Worm (Caenorhabditis elegans) whole organism, L1 larva: ENCODE results near the gene R11G1.11.
A peak's percentile ranks its signal among the peaks of the same experiment; 100 is the strongest.

Source experiments
- C04F5.9 ChIP-seq: sonication (generic microtip); optimal IDR thresholded peaks from 2 replicates; lab custom pipeline; 2016; ENCODE audit warnings: missing genetic modification characterization, missing compliant biosample characterization
- F16B12.6 ChIP-seq: fragments of 150-350 bp; optimal IDR thresholded peaks from 2 replicates; lab custom pipeline; 2014; ENCODE audit warnings: missing biosample characterization, missing genetic modification characterization
- Y116A8C.19 ChIP-seq: sonication (generic microtip); optimal IDR thresholded peaks from 2 replicates; lab custom pipeline; 2016; ENCODE audit warnings: missing compliant biosample characterization, missing genetic modification characterization, borderline replicate concordance
- aha-1 ChIP-seq: fragments of 150-350 bp; optimal IDR thresholded peaks from 2 replicates; lab custom pipeline; 2014; ENCODE audit warnings: missing biosample characterization, missing genetic modification characterization
- ama-1 ChIP-seq: fragments of 150-350 bp; optimal IDR thresholded peaks from 2 replicates; lab custom pipeline; 2014
- blmp-1 ChIP-seq: fragments of 150-350 bp; optimal IDR thresholded peaks from 2 replicates; lab custom pipeline; 2014; ENCODE audit warnings: missing biosample characterization, missing genetic modification characterization
- ceh-63 ChIP-seq: fragments of 200-800 bp; sonication (Bioruptor generic); optimal IDR thresholded peaks from 2 replicates; lab custom pipeline; 2018; ENCODE audit warnings: mild to moderate bottlenecking, missing genetic modification characterization, missing compliant biosample characterization
- ceh-82 ChIP-seq, 3 experiments: fragments of 150-350 bp in 1 of 3; sonication (generic microtip) in 2 of 3; optimal IDR thresholded peaks; 2 replicates each; lab custom pipeline; 2014 to 2017; ENCODE audit warnings: missing biosample characterization in 3 of 3, missing genetic modification characterization in 3 of 3
- ceh-88 ChIP-seq: fragments of 200-800 bp; sonication (Bioruptor generic); IDR thresholded peaks from 2 replicates; pipeline ENCODE4 v1.3.6; 2022; ENCODE audit warnings: missing genetic modification characterization, missing compliant biosample characterization
- ceh-90 ChIP-seq: sonication (generic microtip); optimal IDR thresholded peaks from 2 replicates; lab custom pipeline; 2016; ENCODE audit warnings: missing genetic modification characterization, missing compliant biosample characterization
- ces-1 ChIP-seq: fragments of 150-350 bp; optimal IDR thresholded peaks from 2 replicates; lab custom pipeline; 2014; ENCODE audit warnings: missing biosample characterization, missing genetic modification reagents, missing genetic modification characterization
- dpl-1 ChIP-seq, 3 experiments: fragments of 150-350 bp in 2 of 3; sonication (generic microtip) in 1 of 3; optimal IDR thresholded peaks; 2 replicates each; lab custom pipeline; 2014 to 2017; ENCODE audit warnings: missing biosample characterization in 3 of 3, missing genetic modification characterization in 3 of 3, missing genetic modification reagents in 3 of 3
- efl-1 ChIP-seq, 4 experiments: fragments of 150-350 bp; optimal IDR thresholded peaks in 3 of 4; peaks in 1 of 4; 1 replicate in 1 of 4; 2 replicates in 3 of 4; lab custom pipeline; 2014; ENCODE audit warnings: missing biosample characterization in 2 of 4, missing genetic modification characterization in 2 of 4, missing genetic modification reagents in 2 of 4
- egl-13 ChIP-seq: sonication (generic microtip); optimal IDR thresholded peaks from 2 replicates; lab custom pipeline; 2016; ENCODE audit warnings: missing genotype, missing genetic modification reagents, missing genetic modification characterization, missing compliant biosample characterization
- egl-27 ChIP-seq, 2 experiments: fragments of 150-350 bp in 1 of 2; sonication (generic microtip); optimal IDR thresholded peaks; 3 replicates each; lab custom pipeline; 2017 to 2018; ENCODE audit warnings: missing biosample characterization in 2 of 2, missing genetic modification characterization in 2 of 2, missing genetic modification reagents in 2 of 2
- fkh-10 ChIP-seq: sonication (generic microtip); optimal IDR thresholded peaks from 2 replicates; lab custom pipeline; 2017; ENCODE audit warnings: missing biosample characterization, missing genetic modification reagents, missing genetic modification characterization
- fkh-4 ChIP-seq: sonication (generic microtip); optimal IDR thresholded peaks from 2 replicates; lab custom pipeline; 2016; ENCODE audit warnings: missing compliant biosample characterization, missing genetic modification characterization, borderline replicate concordance
- hlh-17 ChIP-seq: fragments of 200-800 bp; sonication (Bioruptor generic); optimal IDR thresholded peaks from 2 replicates; lab custom pipeline; 2018; ENCODE audit warnings: missing genetic modification characterization, mild to moderate bottlenecking, missing compliant biosample characterization, moderate library complexity, borderline replicate concordance
- hpl-2 ChIP-seq: fragments of 150-350 bp; optimal IDR thresholded peaks from 2 replicates; lab custom pipeline; 2014; ENCODE audit warnings: missing biosample characterization, missing genetic modification reagents, missing genetic modification characterization
- irx-1 ChIP-seq: sonication (generic microtip); optimal IDR thresholded peaks from 2 replicates; lab custom pipeline; 2016; ENCODE audit warnings: missing genetic modification characterization, missing compliant biosample characterization
- isw-1 ChIP-seq: fragments of 200-800 bp; sonication (Bioruptor generic); IDR thresholded peaks from 2 replicates; pipeline ENCODE4 v1.3.6; 2022; ENCODE audit warnings: missing genetic modification characterization, missing compliant biosample characterization
- lin-13 ChIP-seq: fragments of 150-350 bp; optimal IDR thresholded peaks from 2 replicates; lab custom pipeline; 2014; ENCODE audit warnings: missing biosample characterization, missing genetic modification reagents, missing genetic modification characterization
- lin-35 ChIP-seq, 2 experiments: fragments of 150-350 bp; optimal IDR thresholded peaks; 2 replicates each; lab custom pipeline; 2014; ENCODE audit warnings: missing biosample characterization in 2 of 2, missing genetic modification characterization in 2 of 2, missing genetic modification reagents in 2 of 2
- lin-39 ChIP-seq: fragments of 150-350 bp; optimal IDR thresholded peaks from 2 replicates; lab custom pipeline; 2014; ENCODE audit warnings: missing biosample characterization, missing genetic modification reagents, missing genetic modification characterization
- mep-1 ChIP-seq: fragments of 150-350 bp; optimal IDR thresholded peaks from 2 replicates; lab custom pipeline; 2014; ENCODE audit warnings: missing biosample characterization, missing genetic modification characterization
- nhr-11 ChIP-seq: fragments of 150-350 bp; optimal IDR thresholded peaks from 2 replicates; lab custom pipeline; 2014; ENCODE audit warnings: missing biosample characterization, missing genetic modification characterization
- nhr-12 ChIP-seq: sonication (generic microtip); optimal IDR thresholded peaks from 2 replicates; lab custom pipeline; 2017; ENCODE audit warnings: missing biosample characterization, missing genetic modification characterization
- nhr-19 ChIP-seq: fragments of 200-800 bp; sonication (Bioruptor generic); conservative IDR thresholded peaks from 2 replicates; pipeline ENCODE4 v1.3.6; 2022; ENCODE audit warnings: missing genetic modification characterization, missing compliant biosample characterization
- nhr-20 ChIP-seq: sonication (generic microtip); optimal IDR thresholded peaks from 2 replicates; lab custom pipeline; 2016; ENCODE audit warnings: mild to moderate bottlenecking, missing genetic modification characterization, missing compliant biosample characterization
- nhr-237 ChIP-seq: fragments of 150-350 bp; optimal IDR thresholded peaks from 2 replicates; lab custom pipeline; 2014; ENCODE audit warnings: missing biosample characterization, missing genetic modification characterization
- nhr-28 ChIP-seq: fragments of 150-350 bp; optimal IDR thresholded peaks from 2 replicates; lab custom pipeline; 2014; ENCODE audit warnings: missing biosample characterization, missing genetic modification characterization
- nhr-47 ChIP-seq: sonication (generic microtip); optimal IDR thresholded peaks from 2 replicates; lab custom pipeline; 2016; ENCODE audit warnings: mild to moderate bottlenecking, missing genetic modification characterization, moderate library complexity, missing compliant biosample characterization
- nhr-77 ChIP-seq: fragments of 150-350 bp; optimal IDR thresholded peaks from 2 replicates; lab custom pipeline; 2014; ENCODE audit warnings: missing biosample characterization, missing genetic modification characterization
- nhr-84 ChIP-seq: sonication (generic microtip); optimal IDR thresholded peaks from 2 replicates; lab custom pipeline; 2017; ENCODE audit warnings: missing biosample characterization, missing genetic modification characterization
- pag-3 ChIP-seq: sonication (generic microtip); optimal IDR thresholded peaks from 2 replicates; lab custom pipeline; 2017; ENCODE audit warnings: missing genetic modification characterization, mild to moderate bottlenecking, missing compliant biosample characterization, antibody characterized with exemption, borderline replicate concordance; ENCODE audit not compliant: insufficient read depth
- pqm-1 ChIP-seq: sonication (generic microtip); optimal IDR thresholded peaks from 3 replicates; lab custom pipeline; 2017; ENCODE audit warnings: missing biosample characterization, missing genetic modification characterization
- rnt-1 ChIP-seq: sonication (generic microtip); optimal IDR thresholded peaks from 2 replicates; lab custom pipeline; 2016; ENCODE audit warnings: mild to moderate bottlenecking, missing genetic modification characterization, moderate library complexity, missing compliant biosample characterization
- skn-1 ChIP-seq: fragments of 150-350 bp; optimal IDR thresholded peaks from 2 replicates; lab custom pipeline; 2014; ENCODE audit warnings: missing biosample characterization, missing genetic modification characterization
- snpc-4 ChIP-seq: fragments of 150-350 bp; optimal IDR thresholded peaks from 2 replicates; lab custom pipeline; 2014; ENCODE audit warnings: missing biosample characterization, missing genetic modification characterization
- snu-23 ChIP-seq: sonication (generic microtip); optimal IDR thresholded peaks from 2 replicates; lab custom pipeline; 2016; ENCODE audit warnings: missing genetic modification characterization, missing compliant biosample characterization
- sox-4 ChIP-seq: sonication (generic microtip); optimal IDR thresholded peaks from 2 replicates; lab custom pipeline; 2016; ENCODE audit warnings: missing genetic modification characterization, missing compliant biosample characterization
- sptf-1 ChIP-seq: fragments of 150-350 bp; optimal IDR thresholded peaks from 2 replicates; lab custom pipeline; 2014; ENCODE audit warnings: missing biosample characterization, missing genetic modification characterization
- sup-37 ChIP-seq: fragments of 200-800 bp; sonication (Bioruptor generic); optimal IDR thresholded peaks from 2 replicates; lab custom pipeline; 2018; ENCODE audit warnings: mild to moderate bottlenecking, missing genetic modification characterization, missing compliant biosample characterization
- tlp-1 ChIP-seq: fragments of 150-350 bp; optimal IDR thresholded peaks from 2 replicates; lab custom pipeline; 2014; ENCODE audit warnings: missing biosample characterization, missing genetic modification characterization
- unc-30 ChIP-seq: sonication (generic microtip); optimal IDR thresholded peaks from 2 replicates; lab custom pipeline; 2017; ENCODE audit warnings: missing biosample characterization, missing genetic modification characterization
- unc-86 ChIP-seq: sonication (generic microtip); optimal IDR thresholded peaks from 2 replicates; lab custom pipeline; 2016; ENCODE audit warnings: missing genetic modification characterization, missing compliant biosample characterization
- vab-15 ChIP-seq: sonication (generic microtip); optimal IDR thresholded peaks from 2 replicates; lab custom pipeline; 2017; ENCODE audit warnings: missing genotype, mild to moderate bottlenecking, missing genetic modification characterization, missing compliant biosample characterization
- xbp-1 ChIP-seq: sonication (generic microtip); optimal IDR thresholded peaks from 2 replicates; lab custom pipeline; 2016; ENCODE audit warnings: missing genetic modification characterization, missing compliant biosample characterization
- zag-1 ChIP-seq: fragments of 150-350 bp; optimal IDR thresholded peaks from 2 replicates; lab custom pipeline; 2014; ENCODE audit warnings: missing biosample characterization, missing genetic modification characterization
- ztf-4 ChIP-seq: fragments of 150-350 bp; optimal IDR thresholded peaks from 2 replicates; lab custom pipeline; 2014; ENCODE audit warnings: missing biosample characterization, missing genetic modification characterization

The R11G1.11 gene

DNA sequence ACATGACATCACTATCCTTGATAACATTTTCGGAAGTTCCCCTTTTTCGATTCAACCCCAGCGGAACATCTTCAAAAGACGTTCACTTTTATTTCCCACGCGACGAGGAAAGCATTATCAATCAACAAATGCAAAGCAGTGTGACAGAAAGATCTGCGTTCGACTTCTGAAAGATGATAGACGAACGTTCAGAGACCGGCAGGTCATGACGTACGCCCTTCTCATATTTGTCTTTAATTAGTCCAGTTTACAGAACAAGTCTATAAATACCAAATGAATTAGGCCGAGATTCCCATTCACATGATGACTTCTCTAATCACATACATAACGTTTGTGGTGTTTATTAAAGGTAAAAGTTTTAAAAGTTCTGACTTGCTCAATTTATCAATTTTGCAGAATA, at the start of gene R11G1.11:
TSS of gene R11G1.11 (plus strand) at position 301 of the 400 bp plus-strand sequence.
- TF ChIP-seq lin-39 (tag; lab: Kevin White, UChicago), result no peak
- no peak for TF ChIP-seq sup-37 (GFP tag; lab: Kevin White, UChicago)
- no peak for TF ChIP-seq irx-1 (tag; lab: Kevin White, UChicago)
- TF ChIP-seq nhr-19 (GFP tag; lab: Robert Waterston, UW), result no peak
- no peak for TF ChIP-seq ceh-88 (GFP tag; lab: Robert Waterston, UW)
- no peak for TF ChIP-seq F16B12.6 (tag; lab: Kevin White, UChicago)
- TF ChIP-seq nhr-47 (tag; lab: Kevin White, UChicago), result no peak
- TF ChIP-seq blmp-1 (tag; lab: Kevin White, UChicago), result no peak
- TF ChIP-seq C04F5.9 (tag; lab: Kevin White, UChicago), result no peak
- TF ChIP-seq egl-27 (tag; optimal IDR thresholded peaks at IDR 0.05; lab: Kevin White, UChicago), result no peak
- TF ChIP-seq sox-4 (tag; lab: Kevin White, UChicago), result no peak
- no peak for TF ChIP-seq nhr-77
- no peak for TF ChIP-seq fkh-10

DNA sequence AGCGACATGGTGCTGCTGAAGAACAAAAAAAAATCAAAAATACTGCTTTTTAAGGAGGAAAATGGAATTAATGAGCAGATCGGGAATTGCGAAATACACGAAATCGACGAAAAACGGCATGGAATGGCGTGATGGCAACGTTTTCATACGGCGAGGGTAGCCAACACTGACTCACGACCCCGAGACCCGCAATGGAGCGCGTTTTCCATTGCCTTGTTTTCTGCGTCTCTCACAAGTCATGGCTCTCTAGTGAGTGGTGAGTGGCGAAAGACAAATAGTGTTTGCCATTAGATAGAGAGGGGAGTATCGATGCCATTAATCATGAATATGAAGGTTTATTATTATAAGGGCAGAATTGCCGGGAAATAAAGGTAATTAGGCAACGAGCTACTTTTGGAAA, 49.0 kb upstream of the R11G1.11 start, which contains the start of gene C18B2.4:
TSS of gene C18B2.4 (minus strand) at position 15 of the 400 bp plus-strand sequence.
- TF ChIP-seq lin-13 (no peak), snpc-4 (tag; lab: Kevin White, UChicago) (peak; percentile 64), fkh-4 (tag; lab: Kevin White, UChicago) (no peak), nhr-19 (GFP tag; lab: Robert Waterston, UW) (peak; percentile 59), hpl-2 (no peak), ceh-82 (tag; optimal IDR thresholded peaks at IDR 0.05; lab: Kevin White, UChicago) (peak; percentile 45 to 82 (median 67)), unc-30 (tag; lab: Kevin White, UChicago) (no peak), C04F5.9 (tag; lab: Kevin White, UChicago) (no peak), nhr-11 (tag; lab: Kevin White, UChicago) (no peak), nhr-12 (no peak), xbp-1 (tag; lab: Kevin White, UChicago) (peak; percentile 70), sup-37 (GFP tag; lab: Kevin White, UChicago) (no peak), ces-1 (GFP tag; lab: Kevin White, UChicago) (no peak), vab-15 (no peak), rnt-1 (peak; percentile 67), ceh-63 (GFP tag; lab: Kevin White, UChicago) (no peak), nhr-28 (tag; lab: Kevin White, UChicago) (no peak), nhr-237 (tag; lab: Kevin White, UChicago) (peak; percentile 15), isw-1 (peak; percentile 58), F16B12.6 (tag; lab: Kevin White, UChicago) (peak; percentile 48), ceh-90 (no peak), nhr-84 (tag; lab: Kevin White, UChicago) (no peak), nhr-20 (peak; percentile 67), fkh-10 (no peak), sox-4 (tag; lab: Kevin White, UChicago) (no peak), skn-1 (tag; lab: Kevin White, UChicago) (peak; percentile 84), pag-3 (peak; percentile 91), zag-1 (tag; lab: Kevin White, UChicago) (no peak), unc-86 (peak; percentile 48), irx-1 (tag; lab: Kevin White, UChicago) (peak; percentile 23), tlp-1 (tag; lab: Kevin White, UChicago) (no peak), pqm-1 (tag; lab: Kevin White, UChicago) (no peak), hlh-17 (no peak), ama-1 (lab: Kevin White, UChicago) (no peak), egl-27 (tag; optimal IDR thresholded peaks at IDR 0.05; lab: Kevin White, UChicago) (no peak), dpl-1 (GFP tag; optimal IDR thresholded peaks at IDR 0.05; lab: Kevin White, UChicago) (peak; percentile 15 to 49 (median 29)), mep-1 (tag; lab: Kevin White, UChicago) (peak; percentile 69), ztf-4 (tag; lab: Kevin White, UChicago) (no peak), blmp-1 (tag; lab: Kevin White, UChicago) (peak; percentile 42), snu-23 (GFP tag; lab: Kevin White, UChicago) (peak; percentile 80), sptf-1 (tag; lab: Kevin White, UChicago) (no peak), egl-13 (tag; lab: Kevin White, UChicago) (peak; percentile 48), Y116A8C.19 (tag; lab: Kevin White, UChicago) (no peak), efl-1 (optimal IDR thresholded peaks at IDR 0.05; lab: Kevin White, UChicago) (peak; percentile 43 to 66), efl-1 (GFP tag; optimal IDR thresholded peaks at IDR 0.05 in 1 of 2; lab: Kevin White, UChicago) (peak in 1 of 2 experiments; percentile 36), lin-35 (GFP tag; optimal IDR thresholded peaks at IDR 0.05; lab: Kevin White, UChicago) (peak; percentile 45 to 79), aha-1 (no peak)
